Worm (Caenorhabditis elegans) whole organism, midembryonic: Measurements from ENCODE around the gene T19C4.24.

Experiments
- T22C8.4 ChIP-seq: fragments of 200-800 bp; sonication (Bioruptor generic); IDR thresholded peaks from 2 replicates; pipeline ENCODE4 v1.3.6; 2022; ENCODE audit warnings: missing genetic modification characterization, missing compliant biosample characterization
- cog-1 ChIP-seq: sonication (generic microtip); optimal IDR thresholded peaks from 2 replicates; lab custom pipeline; 2016; ENCODE audit warnings: missing genetic modification characterization, missing compliant biosample characterization
- flt-1 ChIP-seq: fragments of 200-800 bp; sonication (Bioruptor generic); IDR thresholded peaks from 2 replicates; pipeline ENCODE4 v1.3.6; 2022; ENCODE audit warnings: missing genetic modification characterization, missing compliant biosample characterization
- klf-2 ChIP-seq: fragments of 200-800 bp; sonication (Bioruptor generic); conservative IDR thresholded peaks from 2 replicates; pipeline ENCODE4 v1.3.6; 2022; ENCODE audit warnings: missing genetic modification reagents, missing genetic modification characterization, missing compliant biosample characterization
- med-1 ChIP-seq: sonication (generic microtip); optimal IDR thresholded peaks from 2 replicates; lab custom pipeline; 2017; ENCODE audit warnings: missing genetic modification characterization, mild to moderate bottlenecking, missing compliant biosample characterization, antibody characterized with exemption, missing genetic modification reagents; ENCODE audit not compliant: insufficient read depth
- ref-1 ChIP-seq: fragments of 200-800 bp; sonication (Bioruptor generic); conservative IDR thresholded peaks from 2 replicates; pipeline ENCODE4 v1.3.6; 2022; ENCODE audit warnings: missing genetic modification reagents, missing genetic modification characterization, missing compliant biosample characterization
- tab-1 ChIP-seq: fragments of 200-800 bp; sonication (Bioruptor generic); IDR thresholded peaks from 2 replicates; pipeline ENCODE4 v1.3.6; 2022; ENCODE audit warnings: missing genetic modification characterization, missing compliant biosample characterization
- ztf-23 ChIP-seq: fragments of 200-800 bp; sonication (Bioruptor generic); IDR thresholded peaks from 2 replicates; pipeline ENCODE4 v1.3.6; 2022; ENCODE audit warnings: missing genetic modification reagents, missing genetic modification characterization, missing compliant biosample characterization
- ztf-29 ChIP-seq: fragments of 200-800 bp; sonication (Bioruptor generic); IDR thresholded peaks from 2 replicates; pipeline ENCODE4 v1.3.6; 2022; ENCODE audit warnings: missing genetic modification reagents, missing genetic modification characterization, missing compliant biosample characterization

Gene T19C4.24

ce11 chrV:11148971-11149370, 2.2 kb upstream of the T19C4.24 start:
- TF ChIP-seq tab-1 (GFP tag; lab: Robert Waterston, UW): no peak
- no peak for TF ChIP-seq med-1 (GFP tag; lab: Kevin White, UChicago)
- no peak for TF ChIP-seq ztf-23
- no peak for TF ChIP-seq klf-2
- no peak for TF ChIP-seq ref-1 (GFP tag; lab: Robert Waterston, UW)
- no peak for TF ChIP-seq ztf-29

ce11 chrV:11147780-11148144, 954 bp upstream of the T19C4.24 start:
- TF ChIP-seq T22C8.4 (GFP tag; lab: Robert Waterston, UW) (no peak), med-1 (GFP tag; lab: Kevin White, UChicago) (no peak), tab-1 (GFP tag; lab: Robert Waterston, UW) (no peak), cog-1 (no peak), flt-1 (GFP tag; lab: Robert Waterston, UW) (no peak)

ce11 chrV:11144694-11145093, 2.1 kb downstream of the T19C4.24 start, which contains the start of gene C06H2.7:
TSS of gene C06H2.7 (minus strand) at chrV:11144794.
- TF ChIP-seq cog-1: no peak
- TF ChIP-seq flt-1 (GFP tag; lab: Robert Waterston, UW): no peak
- TF ChIP-seq med-1 (GFP tag; lab: Kevin White, UChicago): no peak
- TF ChIP-seq ref-1 (GFP tag; lab: Robert Waterston, UW): no peak
- no peak for TF ChIP-seq T22C8.4 (GFP tag; lab: Robert Waterston, UW)
- TF ChIP-seq tab-1 (GFP tag; lab: Robert Waterston, UW): no peak
- TF ChIP-seq ztf-29: no peak
- TF ChIP-seq klf-2: no peak
- TF ChIP-seq ztf-23: no peak

DNA sequence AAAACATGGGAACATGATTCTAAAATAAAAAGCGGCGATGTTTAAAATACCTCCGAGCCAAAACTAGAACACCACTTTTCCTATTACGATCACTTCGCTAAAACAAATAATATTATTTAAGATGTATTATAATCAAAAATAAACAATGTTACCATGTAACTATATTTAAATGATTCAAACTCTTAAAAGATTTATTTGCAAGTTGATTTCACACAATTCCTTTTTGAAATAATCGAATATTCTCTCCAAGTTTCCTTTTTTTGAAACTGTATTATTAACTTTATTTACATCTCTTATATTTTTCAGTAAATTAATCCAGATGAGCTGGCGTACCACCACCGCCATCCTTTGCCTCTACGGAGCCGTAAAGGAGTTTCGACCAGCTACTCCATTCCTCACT, 5.6 kb downstream of the T19C4.24 start, which contains the start of gene folt-1:
folt-1 (plus strand) TSS at position 301 of the 400 bp plus-strand sequence.
- TF ChIP-seq flt-1 (GFP tag; lab: Robert Waterston, UW) (no peak), ref-1 (GFP tag; lab: Robert Waterston, UW) (no peak), ztf-23 (no peak), ztf-29 (no peak), klf-2 (no peak), tab-1 (GFP tag; lab: Robert Waterston, UW) (no peak), med-1 (GFP tag; lab: Kevin White, UChicago) (no peak), T22C8.4 (GFP tag; lab: Robert Waterston, UW) (no peak), cog-1 (no peak)

DNA sequence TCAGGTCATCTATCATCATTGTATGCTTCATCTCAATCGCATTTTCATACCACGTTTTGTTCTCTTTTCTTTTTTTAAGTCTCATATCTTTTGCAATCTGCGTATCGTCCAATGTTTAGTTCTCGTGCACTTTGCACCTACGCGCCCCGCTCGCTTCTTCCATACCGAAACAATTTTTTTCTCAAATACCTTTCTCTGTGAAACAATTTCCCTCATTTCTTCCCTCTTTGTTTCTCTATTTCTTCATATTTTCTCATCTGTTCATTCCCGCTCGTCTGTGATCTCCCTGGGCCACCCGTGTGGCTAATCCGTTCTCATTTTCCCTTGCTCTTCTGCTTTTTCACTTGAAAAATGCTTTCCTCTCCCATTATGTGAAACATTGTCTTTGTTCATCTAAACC, 6.5 kb downstream of the T19C4.24 start:
- no peak for TF ChIP-seq ref-1 (GFP tag; lab: Robert Waterston, UW)
- TF ChIP-seq T22C8.4 (GFP tag; lab: Robert Waterston, UW): no peak
- TF ChIP-seq med-1 (GFP tag; lab: Kevin White, UChicago): no peak
- TF ChIP-seq ztf-23: no peak
- no peak for TF ChIP-seq tab-1 (GFP tag; lab: Robert Waterston, UW)
- TF ChIP-seq ztf-29: no peak
- TF ChIP-seq klf-2: no peak
- TF ChIP-seq flt-1 (GFP tag; lab: Robert Waterston, UW): no peak
- TF ChIP-seq cog-1: no peak

DNA sequence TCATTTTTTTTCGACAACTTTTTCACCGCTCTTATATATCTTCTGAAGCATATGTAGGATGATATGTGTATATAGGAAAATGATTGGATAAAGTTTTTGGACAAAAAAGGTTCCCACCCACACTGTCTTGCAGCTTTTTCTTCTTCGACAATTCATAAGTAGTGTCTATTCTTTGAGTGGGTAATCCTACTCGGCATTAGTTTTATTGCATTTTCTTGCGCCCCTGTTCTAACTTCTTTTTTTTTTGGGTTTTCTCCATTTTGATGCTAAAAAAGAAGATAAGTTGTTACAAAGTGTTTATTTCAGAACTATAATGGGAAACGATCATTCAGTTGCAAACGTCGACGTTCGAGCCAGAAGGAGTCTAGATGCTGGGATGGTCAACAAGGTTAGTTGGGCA, 12.5 kb downstream of the T19C4.24 start, which contains the start of gene glb-3:
glb-3 (plus strand) TSS at position 301 of the 400 bp plus-strand sequence.
- TF ChIP-seq klf-2: no peak

ce11 chrV:11133516-11133915, 13.3 kb downstream of the T19C4.24 start:
- TF ChIP-seq ref-1 (GFP tag; lab: Robert Waterston, UW) (no peak), med-1 (GFP tag; lab: Kevin White, UChicago) (no peak), ztf-29 (no peak), T22C8.4 (GFP tag; lab: Robert Waterston, UW) (no peak), cog-1 (no peak), ztf-23 (no peak), klf-2 (no peak), tab-1 (GFP tag; lab: Robert Waterston, UW) (no peak), flt-1 (GFP tag; lab: Robert Waterston, UW) (no peak)

DNA sequence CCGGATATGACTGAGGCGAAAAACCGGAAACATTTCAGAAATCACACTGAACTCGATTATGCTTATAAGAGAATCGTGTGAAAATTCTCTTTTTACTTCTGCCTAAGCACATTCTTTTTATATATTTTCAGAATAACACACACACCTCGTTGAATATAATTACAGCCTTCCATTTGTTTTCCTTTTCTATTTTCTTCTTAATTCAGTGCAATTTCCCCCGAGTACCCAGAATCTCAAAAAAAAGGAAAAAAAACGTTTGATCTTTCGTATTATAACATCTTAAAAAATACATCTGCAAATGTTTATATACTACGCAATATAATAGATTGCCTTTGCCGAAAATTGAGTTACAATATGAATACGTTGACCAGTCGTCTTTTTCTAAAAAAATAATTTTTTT, 15.0 kb downstream of the T19C4.24 start:
- TF ChIP-seq T22C8.4 (GFP tag; lab: Robert Waterston, UW): no peak
- no peak for TF ChIP-seq flt-1 (GFP tag; lab: Robert Waterston, UW)
- no peak for TF ChIP-seq ztf-23
- TF ChIP-seq med-1 (GFP tag; lab: Kevin White, UChicago): no peak
- no peak for TF ChIP-seq klf-2
- TF ChIP-seq ztf-29: no peak
- no peak for TF ChIP-seq tab-1 (GFP tag; lab: Robert Waterston, UW)
- no peak for TF ChIP-seq ref-1 (GFP tag; lab: Robert Waterston, UW)
- TF ChIP-seq cog-1: no peak

DNA sequence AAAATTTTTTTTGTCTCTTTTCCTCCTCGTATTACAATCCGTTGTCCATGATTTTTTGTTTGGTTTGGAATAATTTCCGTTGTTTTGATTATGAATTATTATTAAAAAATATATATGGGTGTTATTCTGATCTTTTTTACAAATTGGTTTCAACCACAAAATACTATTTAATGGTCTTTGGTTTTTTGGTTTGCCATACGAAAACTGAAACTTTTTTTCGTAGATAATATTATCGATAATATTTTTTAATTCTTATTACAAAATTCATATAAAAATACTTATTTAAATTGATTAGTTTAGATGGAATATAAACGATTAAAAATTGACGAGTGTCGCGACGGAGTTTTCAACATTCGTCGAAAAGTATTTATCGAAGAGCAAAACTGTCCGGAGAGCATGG, 19.6 kb downstream of the T19C4.24 start, which contains the start of gene jmjd-5:
jmjd-5 (plus strand) TSS at position 301 of the 400 bp plus-strand sequence.
- TF ChIP-seq tab-1 (GFP tag; lab: Robert Waterston, UW) (no peak), ztf-23 (no peak), ztf-29 (no peak), cog-1 (no peak), med-1 (GFP tag; lab: Kevin White, UChicago) (no peak), flt-1 (GFP tag; lab: Robert Waterston, UW) (no peak), ref-1 (GFP tag; lab: Robert Waterston, UW) (no peak), T22C8.4 (GFP tag; lab: Robert Waterston, UW) (no peak), klf-2 (no peak)

- TF ChIP-seq med-1 (GFP tag; lab: Kevin White, UChicago) (no peak), ref-1 (GFP tag; lab: Robert Waterston, UW) (no peak), cog-1 (no peak), ztf-23 (no peak)
These were observed 21.9 kb downstream of the T19C4.24 start, which contains the start of gene C06H2.2 for ce11 chrV:11124922-11125321. TSS of gene C06H2.2 (plus strand) at chrV:11125222.
